Worm (Caenorhabditis elegans) whole organism, late embryonic: ENCODE data around the gene nlp-32.
A peak's percentile ranks its signal among the peaks of the same experiment; 100 is the strongest.

Source experiments
- K02D7.2 ChIP-seq: sonication (generic microtip); optimal IDR thresholded peaks from 2 replicates; lab custom pipeline; 2017; ENCODE audit warnings: mild to moderate bottlenecking, missing genetic modification characterization, missing compliant biosample characterization
- T23F11.4 ChIP-seq: fragments of 200-800 bp; sonication (Bioruptor generic); optimal IDR thresholded peaks from 2 replicates; lab custom pipeline; 2018; ENCODE audit warnings: mild to moderate bottlenecking, missing genetic modification characterization, missing compliant biosample characterization
- Y22D7AL.16 ChIP-seq: sonication (generic microtip); optimal IDR thresholded peaks from 2 replicates; lab custom pipeline; 2016; ENCODE audit warnings: missing genetic modification characterization, missing compliant biosample characterization
- ahr-1 ChIP-seq: sonication (generic microtip); optimal IDR thresholded peaks from 2 replicates; lab custom pipeline; 2016; ENCODE audit warnings: missing genetic modification characterization, missing compliant biosample characterization
- ama-1 ChIP-seq: fragments of 150-350 bp; optimal IDR thresholded peaks from 2 replicates; lab custom pipeline; 2014
- ceh-18 ChIP-seq: sonication (generic microtip); optimal IDR thresholded peaks from 2 replicates; lab custom pipeline; 2016; ENCODE audit warnings: missing genetic modification characterization, missing compliant biosample characterization
- ceh-19 ChIP-seq: fragments of 200-800 bp; sonication (Bioruptor generic); optimal IDR thresholded peaks from 2 replicates; lab custom pipeline; 2018; ENCODE audit warnings: mild to moderate bottlenecking, missing genetic modification characterization, missing compliant biosample characterization
- ceh-22 ChIP-seq: sonication (generic microtip); optimal IDR thresholded peaks from 2 replicates; lab custom pipeline; 2017; ENCODE audit warnings: missing biosample characterization, missing genetic modification characterization
- ceh-30 ChIP-seq: fragments of 150-350 bp; optimal IDR thresholded peaks from 2 replicates; lab custom pipeline; 2014; ENCODE audit warnings: missing biosample characterization, missing genetic modification characterization
- ceh-31 ChIP-seq: sonication (generic microtip); optimal IDR thresholded peaks from 2 replicates; lab custom pipeline; 2016; ENCODE audit warnings: missing genetic modification characterization, missing compliant biosample characterization
- ceh-34 ChIP-seq: sonication (generic microtip); optimal IDR thresholded peaks from 2 replicates; lab custom pipeline; 2016; ENCODE audit warnings: mild to moderate bottlenecking, missing genetic modification characterization, missing compliant biosample characterization
- ceh-45 ChIP-seq: fragments of 200-800 bp; sonication (Bioruptor generic); IDR thresholded peaks from 2 replicates; pipeline ENCODE4 v1.3.6; 2022; ENCODE audit warnings: missing genetic modification reagents, missing genetic modification characterization, missing compliant biosample characterization
- ceh-48 ChIP-seq: sonication (generic microtip); optimal IDR thresholded peaks from 2 replicates; lab custom pipeline; 2016; ENCODE audit warnings: missing genetic modification characterization, inconsistent platforms, missing compliant biosample characterization
- ceh-6 ChIP-seq: fragments of 200-800 bp; sonication (Bioruptor generic); optimal IDR thresholded peaks from 2 replicates; lab custom pipeline; 2018; ENCODE audit warnings: mild to moderate bottlenecking, missing genetic modification characterization, missing compliant biosample characterization
- che-1 ChIP-seq: sonication (generic microtip); optimal IDR thresholded peaks from 2 replicates; lab custom pipeline; 2016; ENCODE audit warnings: mild to moderate bottlenecking, missing genetic modification characterization, missing compliant biosample characterization
- dmd-4 ChIP-seq: sonication (generic microtip); optimal IDR thresholded peaks from 2 replicates; lab custom pipeline; 2016; ENCODE audit warnings: borderline replicate concordance, missing genetic modification characterization, missing compliant biosample characterization
- dve-1 ChIP-seq: sonication (generic microtip); optimal IDR thresholded peaks from 2 replicates; lab custom pipeline; 2017; ENCODE audit warnings: antibody characterized with exemption, mild to moderate bottlenecking, missing genetic modification characterization, missing compliant biosample characterization
- elt-2 ChIP-seq: sonication (generic microtip); optimal IDR thresholded peaks from 2 replicates; lab custom pipeline; 2016; ENCODE audit warnings: missing genetic modification reagents, missing genetic modification characterization, missing compliant biosample characterization
- elt-4 ChIP-seq: sonication (generic microtip); optimal IDR thresholded peaks from 2 replicates; lab custom pipeline; 2016; ENCODE audit warnings: missing genetic modification characterization, missing compliant biosample characterization
- ets-4 ChIP-seq: sonication (generic microtip); optimal IDR thresholded peaks from 2 replicates; lab custom pipeline; 2016; ENCODE audit warnings: missing genetic modification characterization, missing compliant biosample characterization
- fax-1 ChIP-seq: sonication (generic microtip); optimal IDR thresholded peaks from 2 replicates; lab custom pipeline; 2016; ENCODE audit warnings: missing genotype, missing genetic modification characterization, missing compliant biosample characterization
- fkh-6 ChIP-seq: sonication (generic microtip); optimal IDR thresholded peaks from 2 replicates; lab custom pipeline; 2016; ENCODE audit warnings: missing genetic modification characterization, missing compliant biosample characterization
- hlh-13 ChIP-seq: fragments of 200-800 bp; sonication (Bioruptor generic); optimal IDR thresholded peaks from 2 replicates; lab custom pipeline; 2018; ENCODE audit warnings: mild to moderate bottlenecking, missing genetic modification characterization, missing compliant biosample characterization
- hlh-15 ChIP-seq: sonication (generic microtip); optimal IDR thresholded peaks from 2 replicates; lab custom pipeline; 2016; ENCODE audit warnings: missing genetic modification characterization, missing compliant biosample characterization
- hlh-30 ChIP-seq: sonication (generic microtip); optimal IDR thresholded peaks from 2 replicates; lab custom pipeline; 2017; ENCODE audit warnings: antibody characterized with exemption, missing genetic modification characterization, missing compliant biosample characterization; ENCODE audit not compliant: insufficient read depth
- hlh-6 ChIP-seq: sonication (generic microtip); optimal IDR thresholded peaks from 2 replicates; lab custom pipeline; 2016; ENCODE audit warnings: missing genotype, missing genetic modification characterization, missing compliant biosample characterization
- lim-6 ChIP-seq: sonication (generic microtip); optimal IDR thresholded peaks from 2 replicates; lab custom pipeline; 2016; ENCODE audit warnings: missing genetic modification characterization, missing compliant biosample characterization
- madf-2 ChIP-seq: sonication (generic microtip); optimal IDR thresholded peaks from 2 replicates; lab custom pipeline; 2017; ENCODE audit warnings: missing genetic modification characterization, missing compliant biosample characterization
- mec-3 ChIP-seq: sonication (generic microtip); optimal IDR thresholded peaks from 2 replicates; lab custom pipeline; 2016; ENCODE audit warnings: borderline replicate concordance, missing genetic modification characterization, missing compliant biosample characterization
- nhr-11 ChIP-seq: fragments of 150-350 bp; optimal IDR thresholded peaks from 2 replicates; lab custom pipeline; 2014; ENCODE audit warnings: missing biosample characterization, missing genetic modification characterization
- nhr-232 ChIP-seq: sonication (generic microtip); optimal IDR thresholded peaks from 2 replicates; lab custom pipeline; 2016; ENCODE audit warnings: missing genetic modification characterization, missing compliant biosample characterization
- npax-4 ChIP-seq: sonication (generic microtip); optimal IDR thresholded peaks from 2 replicates; lab custom pipeline; 2016; ENCODE audit warnings: missing genetic modification characterization, missing compliant biosample characterization
- pag-3 ChIP-seq: sonication (generic microtip); optimal IDR thresholded peaks from 2 replicates; lab custom pipeline; 2016; ENCODE audit warnings: missing compliant biosample characterization, missing genetic modification characterization, borderline replicate concordance
- pat-9 ChIP-seq: fragments of 200-800 bp; sonication (Bioruptor generic); optimal IDR thresholded peaks from 2 replicates; lab custom pipeline; 2018; ENCODE audit warnings: mild to moderate bottlenecking, missing genetic modification characterization, moderate library complexity, missing compliant biosample characterization
- pros-1 ChIP-seq: fragments of 150-350 bp; optimal IDR thresholded peaks from 2 replicates; lab custom pipeline; 2014; ENCODE audit warnings: missing biosample characterization, missing genetic modification reagents, missing genetic modification characterization
- rnt-1 ChIP-seq: sonication (generic microtip); optimal IDR thresholded peaks from 2 replicates; lab custom pipeline; 2016; ENCODE audit warnings: missing genetic modification characterization, missing compliant biosample characterization
- sox-4 ChIP-seq: sonication (generic microtip); optimal IDR thresholded peaks from 2 replicates; lab custom pipeline; 2017; ENCODE audit warnings: mild to moderate bottlenecking, missing genetic modification characterization, inconsistent platforms, missing compliant biosample characterization
- tbx-7 ChIP-seq: sonication (generic microtip); optimal IDR thresholded peaks from 2 replicates; lab custom pipeline; 2016; ENCODE audit warnings: missing genotype, missing genetic modification characterization, missing compliant biosample characterization
- unc-3 ChIP-seq, 2 experiments: fragments of 200-800 bp in 1 of 2; sonication (Bioruptor generic) in 1 of 2; sonication (generic microtip) in 1 of 2; conservative IDR thresholded peaks in 1 of 2; optimal IDR thresholded peaks in 1 of 2; 2 replicates each; pipeline versions ENCODE4 v1.3.6 to Lab custom; 2016 to 2022; ENCODE audit warnings: missing compliant biosample characterization in 2 of 2, missing genetic modification characterization in 2 of 2, missing genetic modification reagents in 1 of 2
- unc-42 ChIP-seq: sonication (generic microtip); optimal IDR thresholded peaks from 2 replicates; lab custom pipeline; 2016; ENCODE audit warnings: missing genotype, missing genetic modification characterization, missing compliant biosample characterization
- unc-86 ChIP-seq: sonication (generic microtip); optimal IDR thresholded peaks from 2 replicates; lab custom pipeline; 2016; ENCODE audit warnings: missing genetic modification characterization, missing compliant biosample characterization
- zip-5 ChIP-seq: sonication (generic microtip); optimal IDR thresholded peaks from 2 replicates; lab custom pipeline; 2016; ENCODE audit warnings: missing genetic modification characterization, missing compliant biosample characterization
- ztf-16 ChIP-seq: sonication (generic microtip); optimal IDR thresholded peaks from 2 replicates; lab custom pipeline; 2017; ENCODE audit warnings: missing genetic modification characterization, missing compliant biosample characterization

The nlp-32 gene

ce11 chrIII:535266-536107, 49.1 kb upstream of the nlp-32 start (continued):
- TF ChIP-seq Y22D7AL.16 (tag; lab: Kevin White, UChicago) (peak; percentile 24), pat-9 (tag; lab: Kevin White, UChicago) (peak; percentile 63), tbx-7 (tag; lab: Kevin White, UChicago) (no peak), K02D7.2 (no peak), unc-3 (GFP tag; conservative IDR thresholded peaks at IDR 0.05; lab: Robert Waterston, UW) (peak; percentile 23; the same call in 1 of the 2 replicates), unc-3 (tag; optimal IDR thresholded peaks at IDR 0.05; lab: Kevin White, UChicago) (peak; percentile 67), madf-2 (tag; lab: Kevin White, UChicago) (peak; percentile 64), ceh-31 (tag; lab: Kevin White, UChicago) (peak; percentile 25), ztf-16 (no peak), ceh-6 (GFP tag; lab: Kevin White, UChicago) (peak; percentile 75), mec-3 (tag; lab: Kevin White, UChicago) (no peak), lim-6 (tag; lab: Kevin White, UChicago) (peak; percentile 22), ceh-34 (tag; lab: Kevin White, UChicago) (peak; percentile 39), hlh-6 (tag; lab: Kevin White, UChicago) (peak; percentile 27), ceh-48 (peak; percentile 48), ets-4 (tag; lab: Kevin White, UChicago) (peak; percentile 30), unc-86 (peak; percentile 52), ceh-45 (GFP tag; lab: Robert Waterston, UW) (peak; percentile 39; the same call in 1 of the 2 replicates), rnt-1 (tag; lab: Kevin White, UChicago) (no peak), ama-1 (lab: Kevin White, UChicago) (no peak), hlh-15 (tag; lab: Kevin White, UChicago) (peak; percentile 28), nhr-232 (tag; lab: Kevin White, UChicago) (peak; percentile 55), ceh-19 (GFP tag; lab: Kevin White, UChicago) (peak; percentile 67)

- TF ChIP-seq ceh-45 (GFP tag; lab: Robert Waterston, UW) (no peak), dmd-4 (tag; lab: Kevin White, UChicago) (no peak), ceh-22 (tag; lab: Kevin White, UChicago) (no peak), fkh-6 (no peak), pat-9 (tag; lab: Kevin White, UChicago) (no peak), ceh-34 (tag; lab: Kevin White, UChicago) (no peak), npax-4 (tag; lab: Kevin White, UChicago) (no peak), nhr-232 (tag; lab: Kevin White, UChicago) (no peak), ceh-30 (tag; lab: Kevin White, UChicago) (no peak)
Observed at ce11 chrIII:532152-532551, 45.8 kb upstream of the nlp-32 start.

- TF ChIP-seq pros-1 (tag; lab: Kevin White, UChicago) = no peak
- TF ChIP-seq ceh-18 (tag; lab: Kevin White, UChicago) = no peak
- no peak for TF ChIP-seq unc-42 (tag; lab: Kevin White, UChicago)
- TF ChIP-seq hlh-13 = no peak
- no peak for TF ChIP-seq hlh-30 (tag; lab: Kevin White, UChicago)
- no peak for TF ChIP-seq T23F11.4 (GFP tag; lab: Kevin White, UChicago)
- TF ChIP-seq hlh-6 (tag; lab: Kevin White, UChicago) = no peak
Observed at ce11 chrIII:530899-531298, 44.6 kb upstream of the nlp-32 start.

- TF ChIP-seq ztf-16 (no peak), fax-1 (tag; lab: Kevin White, UChicago) (no peak), unc-86 (no peak), hlh-6 (tag; lab: Kevin White, UChicago) (no peak), hlh-30 (tag; lab: Kevin White, UChicago) (no peak), elt-2 (tag; lab: Kevin White, UChicago) (no peak), elt-4 (tag; lab: Kevin White, UChicago) (no peak), ceh-18 (tag; lab: Kevin White, UChicago) (no peak), sox-4 (no peak), dve-1 (tag; lab: Kevin White, UChicago) (no peak), che-1 (tag; lab: Kevin White, UChicago) (no peak), tbx-7 (tag; lab: Kevin White, UChicago) (no peak), pag-3 (tag; lab: Kevin White, UChicago) (no peak), ceh-30 (tag; lab: Kevin White, UChicago) (no peak), Y22D7AL.16 (tag; lab: Kevin White, UChicago) (no peak), zip-5 (tag; lab: Kevin White, UChicago) (no peak), nhr-11 (tag; lab: Kevin White, UChicago) (no peak), ahr-1 (tag; lab: Kevin White, UChicago) (no peak), ceh-34 (tag; lab: Kevin White, UChicago) (no peak)
Observed at ce11 chrIII:526824-527223, 40.5 kb upstream of the nlp-32 start, which contains the start of gene T22F7.4. Gene T22F7.4, minus strand, starts transcription at chrIII:526924.
